Worm (Caenorhabditis elegans): ENCODE data around the gene dmsr-16.

dmsr-16 gene

DNA sequence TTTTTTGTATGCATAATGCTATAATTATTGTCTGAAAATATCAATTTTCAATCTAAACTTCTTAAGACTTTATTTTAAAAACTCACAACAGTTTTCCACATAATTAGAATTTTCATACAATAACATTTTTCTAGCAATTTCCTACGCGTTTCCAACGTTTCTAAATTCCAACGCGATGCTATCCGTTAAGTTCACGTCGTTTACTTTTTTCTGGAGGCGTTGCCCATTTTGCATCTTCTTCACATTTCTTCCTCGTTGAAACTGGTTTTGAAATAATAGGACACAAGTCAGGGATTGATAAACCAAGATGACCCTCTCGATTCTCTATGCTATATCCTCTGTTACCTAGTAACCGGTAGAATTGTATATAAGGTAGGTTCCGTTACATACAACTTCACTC is 26.4 kb upstream of the dmsr-16 start, which contains the start of the genes T15B7.14 and col-143:
TSS of gene T15B7.14 (minus strand) at position 101 of the 400 bp plus-strand sequence.
TSS of gene col-143 (plus strand) at position 394 of the 400 bp plus-strand sequence.
- TF ChIP-seq nhr-28 (tag; optimal IDR thresholded peaks at IDR 0.05), result no peak
- no peak for TF ChIP-seq ztf-4 (tag; optimal IDR thresholded peaks at IDR 0.05)
- no peak for TF ChIP-seq nhr-11 (tag; optimal IDR thresholded peaks at IDR 0.05)
- no peak for TF ChIP-seq fkh-10 (GFP tag; optimal IDR thresholded peaks at IDR 0.05)

DNA sequence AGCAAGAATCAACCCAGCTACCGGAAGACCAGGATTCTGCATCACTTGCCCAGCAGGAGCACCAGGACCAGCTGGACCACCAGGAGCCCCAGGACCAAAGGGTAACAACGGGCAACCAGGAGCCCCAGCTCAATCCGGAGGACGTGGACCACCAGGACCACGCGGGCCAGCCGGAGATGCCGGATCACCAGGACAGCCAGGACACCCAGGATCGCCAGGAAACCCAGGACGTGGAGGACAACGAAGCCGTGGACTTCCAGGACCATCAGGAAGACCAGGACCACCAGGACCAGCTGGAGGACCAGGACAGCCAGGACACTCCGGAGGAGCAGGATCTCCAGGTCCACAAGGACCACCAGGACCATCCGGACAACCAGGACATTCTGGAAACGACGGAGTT is 22.7 kb upstream of the dmsr-16 start:
- TF ChIP-seq nhr-237 (tag; optimal IDR thresholded peaks at IDR 0.05), result no peak
- TF ChIP-seq ceh-82 (tag; optimal IDR thresholded peaks at IDR 0.05), result no peak
- no peak for TF ChIP-seq nhr-25 (tag; optimal IDR thresholded peaks at IDR 0.05)
- TF ChIP-seq unc-62 (GFP tag; optimal IDR thresholded peaks at IDR 0.05), result no peak
- no peak for TF ChIP-seq unc-39 (tag; optimal IDR thresholded peaks at IDR 0.05)
- TF ChIP-seq lsy-12 (tag; optimal IDR thresholded peaks at IDR 0.05), result no peak
- no peak for TF ChIP-seq zag-1 (tag; optimal IDR thresholded peaks at IDR 0.05)
- no peak for TF ChIP-seq eor-1 (tag; optimal IDR thresholded peaks at IDR 0.05)
- no peak for TF ChIP-seq ztf-4 (tag; optimal IDR thresholded peaks at IDR 0.05)
- TF ChIP-seq ama-1 (optimal IDR thresholded peaks at IDR 0.05), result no peak

DNA sequence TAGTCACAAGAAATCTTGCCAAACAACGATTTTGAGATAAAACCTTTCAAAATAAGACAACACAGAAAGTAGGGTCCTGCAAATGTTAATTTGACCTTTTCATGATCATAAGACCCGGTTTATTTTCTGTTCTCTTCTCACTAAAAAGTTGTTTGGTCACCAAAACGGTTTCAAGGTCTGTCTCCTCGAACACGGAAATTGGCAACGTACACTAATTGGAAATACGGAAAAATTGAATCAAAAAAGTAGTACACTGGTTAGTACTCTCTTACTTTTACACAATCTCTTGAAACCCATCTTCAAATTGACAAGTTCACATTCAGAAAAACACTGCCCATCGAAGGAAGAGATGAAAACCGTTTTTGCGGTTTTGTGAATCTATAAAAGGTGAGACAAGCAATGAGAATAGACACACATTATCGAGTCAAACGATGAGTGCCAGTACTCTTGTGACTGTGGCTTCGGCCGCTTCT is 21.9 kb upstream of the dmsr-16 start, which contains the start of gene col-142:
TSS of gene col-142 (plus strand) at position 423 of the 473 bp plus-strand sequence.
- peak; percentile 54 for TF ChIP-seq nhr-23 (tag; optimal IDR thresholded peaks at IDR 0.05)
- no peak for TF ChIP-seq elt-3 (tag; optimal IDR thresholded peaks at IDR 0.05)
- no peak for TF ChIP-seq fos-1 (tag; optimal IDR thresholded peaks at IDR 0.05)

DNA sequence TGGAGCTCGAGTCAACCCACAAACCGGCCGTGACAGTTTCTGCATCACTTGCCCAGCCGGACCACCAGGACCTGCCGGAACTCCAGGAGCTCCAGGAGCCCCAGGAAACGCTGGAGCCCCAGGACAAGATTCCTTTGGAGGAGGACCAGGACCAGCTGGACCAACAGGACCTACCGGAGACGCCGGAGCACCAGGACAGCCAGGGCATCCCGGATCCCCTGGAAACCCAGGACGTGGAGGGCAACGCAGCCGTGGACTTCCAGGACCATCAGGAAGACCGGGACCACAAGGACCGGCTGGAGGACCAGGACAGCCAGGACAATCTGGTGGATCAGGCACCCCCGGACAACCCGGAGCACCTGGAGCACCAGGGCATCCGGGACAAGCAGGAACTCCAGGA is 21.2 kb upstream of the dmsr-16 start:
- TF ChIP-seq aly-2 (tag; optimal IDR thresholded peaks at IDR 0.05), result no peak
- TF ChIP-seq fkh-2 (tag; optimal IDR thresholded peaks at IDR 0.05), result no peak
- no peak for TF ChIP-seq jun-1 (tag; optimal IDR thresholded peaks at IDR 0.05)
- no peak for TF ChIP-seq lin-39 (tag; optimal IDR thresholded peaks at IDR 0.05)
- no peak for TF ChIP-seq zag-1 (tag; optimal IDR thresholded peaks at IDR 0.05)
- no peak for TF ChIP-seq nhr-76 (tag; optimal IDR thresholded peaks at IDR 0.05)
- no peak for TF ChIP-seq ztf-4 (tag; optimal IDR thresholded peaks at IDR 0.05)
- TF ChIP-seq egl-5 (tag; optimal IDR thresholded peaks at IDR 0.05), result no peak
- TF ChIP-seq nhr-43 (tag; optimal IDR thresholded peaks at IDR 0.05; ENCODE audit: poor library complexity, severe bottlenecking), result no peak
- no peak for TF ChIP-seq nfya-1 (tag; optimal IDR thresholded peaks at IDR 0.05; ENCODE audit: insufficient read depth)
- no peak for TF ChIP-seq ceh-9 (tag; optimal IDR thresholded peaks at IDR 0.05)

DNA sequence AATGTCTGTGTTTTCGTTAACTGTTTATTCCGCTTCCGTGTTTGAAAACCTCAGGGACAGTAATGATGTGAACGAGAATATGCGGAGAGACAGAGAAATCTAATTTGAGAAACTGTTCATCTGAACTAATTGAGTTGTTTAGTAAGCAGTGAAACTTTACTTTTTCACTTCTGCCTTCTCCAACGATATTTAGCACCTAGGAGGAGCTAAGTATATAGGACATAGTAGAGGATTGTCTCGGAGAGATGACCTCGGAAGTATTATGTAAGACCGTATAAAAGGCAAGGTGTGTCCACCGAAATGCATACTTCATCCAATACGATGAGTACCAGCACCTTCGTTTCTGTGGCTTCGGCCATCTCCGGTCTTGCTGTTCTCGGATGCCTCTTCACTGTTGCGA is 20.5 kb upstream of the dmsr-16 start, which contains the start of gene col-141:
TSS of gene col-141 (plus strand) at position 301 of the 400 bp plus-strand sequence.
- TF ChIP-seq pha-4 (tag; optimal IDR thresholded peaks at IDR 0.05), result no peak
- TF ChIP-seq fkh-2 (tag; optimal IDR thresholded peaks at IDR 0.05), result no peak
- TF ChIP-seq unc-62 (GFP tag; optimal IDR thresholded peaks at IDR 0.05), result no peak
- no peak for TF ChIP-seq nhr-237 (tag; optimal IDR thresholded peaks at IDR 0.05)
- TF ChIP-seq zag-1 (tag; optimal IDR thresholded peaks at IDR 0.05), result no peak
- TF ChIP-seq nhr-12 (tag; optimal IDR thresholded peaks at IDR 0.05), result no peak
- TF ChIP-seq skn-1 (tag; optimal IDR thresholded peaks at IDR 0.05), result no peak
- TF ChIP-seq elt-2 (tag; optimal IDR thresholded peaks at IDR 0.05), result no peak
- no peak for TF ChIP-seq egl-27 (tag; optimal IDR thresholded peaks at IDR 0.05)
- no peak for TF ChIP-seq jun-1 (tag; optimal IDR thresholded peaks at IDR 0.05)
- TF ChIP-seq nhr-77 (tag; optimal IDR thresholded peaks at IDR 0.05), result no peak
- no peak for TF ChIP-seq elt-1 (tag; optimal IDR thresholded peaks at IDR 0.05)
- no peak for TF ChIP-seq sea-2 (GFP tag; optimal IDR thresholded peaks at IDR 0.05)
- no peak for TF ChIP-seq ceh-82 (tag; optimal IDR thresholded peaks at IDR 0.05)
- TF ChIP-seq hmg-11 (tag; optimal IDR thresholded peaks at IDR 0.05), result no peak
- TF ChIP-seq eor-1 (tag; optimal IDR thresholded peaks at IDR 0.05), result no peak
- no peak for TF ChIP-seq R02D3.7 (tag; optimal IDR thresholded peaks at IDR 0.05)
- TF ChIP-seq nhr-43 (tag; optimal IDR thresholded peaks at IDR 0.05; ENCODE audit: poor library complexity, severe bottlenecking), result no peak
- TF ChIP-seq ZK546.5 (tag; optimal IDR thresholded peaks at IDR 0.05), result no peak
- TF ChIP-seq ztf-11 (tag; optimal IDR thresholded peaks at IDR 0.05), result no peak

All from whole organism, L3 larva.